Fruit fly (Drosophila melanogaster) whole organism, embryonic: ENCODE measurements around the gene Atg2.

Source experiments
- Antp ChIP-seq: fragments of 200-800 bp; sonication (Bioruptor generic); optimal IDR thresholded peaks from 3 replicates; lab custom pipeline; 2016; ENCODE audit warnings: missing biosample characterization, missing genetic modification characterization
- CG10147 ChIP-seq: fragments of 200-800 bp; sonication (Bioruptor generic); optimal IDR thresholded peaks from 2 replicates; lab custom pipeline; 2019; ENCODE audit warnings: missing biosample characterization, mild to moderate bottlenecking, missing genetic modification characterization, moderate library complexity
- CG10462 ChIP-seq: fragments of 200-800 bp; sonication (Bioruptor generic); optimal IDR thresholded peaks from 2 replicates; lab custom pipeline; 2016; ENCODE audit warnings: missing biosample characterization, missing genetic modification characterization
- CG10959 ChIP-seq: fragments of 200-800 bp; sonication (Bioruptor generic); IDR thresholded peaks from 2 replicates; pipeline ENCODE4 v1.3.6; 2022; ENCODE audit warnings: missing biosample characterization, missing genetic modification characterization
- CG11247 ChIP-seq: fragments of 200-800 bp; sonication (Bioruptor generic); IDR thresholded peaks from 2 replicates; pipeline ENCODE4 v1.3.6; 2022; ENCODE audit warnings: missing biosample characterization, missing genetic modification characterization
- CG15011 ChIP-seq: fragments of 200-800 bp; sonication (Bioruptor generic); optimal IDR thresholded peaks from 3 replicates; lab custom pipeline; 2018; ENCODE audit warnings: missing biosample characterization, mild to moderate bottlenecking, missing genetic modification characterization
- CG1603 ChIP-seq: fragments of 200-800 bp; sonication (Bioruptor generic); optimal IDR thresholded peaks from 2 replicates; lab custom pipeline; 2019; ENCODE audit warnings: missing biosample characterization, mild to moderate bottlenecking, missing genetic modification characterization, moderate library complexity
- CG17186 ChIP-seq: fragments of 200-800 bp; sonication (Bioruptor generic); optimal IDR thresholded peaks from 3 replicates; lab custom pipeline; 2017; ENCODE audit warnings: missing biosample characterization, missing genetic modification reagents, missing genetic modification characterization
- CG17912 ChIP-seq: fragments of 200-800 bp; sonication (Bioruptor generic); optimal IDR thresholded peaks from 2 replicates; lab custom pipeline; 2018; ENCODE audit warnings: missing biosample characterization, mild to moderate bottlenecking, missing genetic modification characterization
- CG18476 ChIP-seq: fragments of 200-800 bp; sonication (Bioruptor generic); optimal IDR thresholded peaks from 2 replicates; lab custom pipeline; 2016; ENCODE audit warnings: missing biosample characterization, mild to moderate bottlenecking, missing genetic modification characterization
- CG2678 ChIP-seq: fragments of 200-800 bp; sonication (Bioruptor generic); optimal IDR thresholded peaks from 3 replicates; lab custom pipeline; 2019; ENCODE audit warnings: missing biosample characterization, mild to moderate bottlenecking, missing genetic modification characterization, moderate library complexity
- CG33557 ChIP-seq: fragments of 200-800 bp; sonication (Bioruptor generic); optimal IDR thresholded peaks from 2 replicates; lab custom pipeline; 2019; ENCODE audit warnings: missing biosample characterization, mild to moderate bottlenecking, missing genetic modification characterization, moderate library complexity
- CG4707 ChIP-seq: fragments of 200-800 bp; sonication (Bioruptor generic); optimal IDR thresholded peaks from 2 replicates; lab custom pipeline; 2018; ENCODE audit warnings: missing biosample characterization, mild to moderate bottlenecking, missing genetic modification characterization, moderate library complexity
- CG5953 ChIP-seq: fragments of 200-800 bp; sonication (Bioruptor generic); IDR thresholded peaks from 2 replicates; pipeline ENCODE4 v1.3.6; 2022; ENCODE audit warnings: missing biosample characterization, missing genetic modification characterization
- CG6175 ChIP-seq: fragments of 200-800 bp; sonication (Bioruptor generic); IDR thresholded peaks from 3 replicates; pipeline ENCODE4 v1.3.6; 2022; ENCODE audit warnings: missing biosample characterization, missing genetic modification characterization
- CG7987 ChIP-seq: fragments of 200-800 bp; sonication (Bioruptor generic); optimal IDR thresholded peaks from 2 replicates; lab custom pipeline; 2018; ENCODE audit warnings: missing biosample characterization, mild to moderate bottlenecking, missing genetic modification characterization, moderate library complexity
- CG8089 ChIP-seq: fragments of 200-800 bp; sonication (Bioruptor generic); optimal IDR thresholded peaks from 3 replicates; lab custom pipeline; 2016; ENCODE audit warnings: missing biosample characterization, missing genetic modification characterization
- CG8281 ChIP-seq: fragments of 200-800 bp; sonication (Bioruptor generic); optimal IDR thresholded peaks from 2 replicates; lab custom pipeline; 2018; ENCODE audit warnings: missing biosample characterization, mild to moderate bottlenecking, missing genetic modification characterization, moderate library complexity
- CG8388 ChIP-seq: fragments of 200-800 bp; sonication (Bioruptor generic); optimal IDR thresholded peaks from 2 replicates; lab custom pipeline; 2019; ENCODE audit warnings: missing biosample characterization, mild to moderate bottlenecking, missing genetic modification characterization, moderate library complexity
- CrebB ChIP-seq: fragments of 200-800 bp; sonication (Bioruptor generic); optimal IDR thresholded peaks from 3 replicates; lab custom pipeline; 2018; ENCODE audit warnings: missing biosample characterization, mild to moderate bottlenecking, missing genetic modification characterization
- D ChIP-seq, 2 experiments: fragments of 200-800 bp in 1 of 2; fragments of >200 bp in 1 of 2; sonication (Bioruptor generic) in 1 of 2; optimal IDR thresholded peaks; 2 replicates in 1 of 2; 3 replicates in 1 of 2; lab custom pipeline; 2017; ENCODE audit warnings: mild to moderate bottlenecking in 1 of 2, missing biosample characterization in 1 of 2, missing genetic modification characterization in 1 of 2, missing genetic modification reagents in 1 of 2
- Dip3 ChIP-seq: fragments of 200-800 bp; sonication (Bioruptor generic); optimal IDR thresholded peaks from 3 replicates; lab custom pipeline; 2016; ENCODE audit warnings: missing biosample characterization, missing genetic modification characterization
- Doc2 ChIP-seq: fragments of 200-800 bp; sonication (Bioruptor generic); IDR thresholded peaks from 2 replicates; pipeline ENCODE4 v1.3.6; 2022; ENCODE audit warnings: missing biosample characterization, missing genetic modification characterization
- Eip74EF ChIP-seq, 2 experiments: fragments of 200-800 bp in 1 of 2; fragments of >200 bp in 1 of 2; sonication (Bioruptor generic) in 1 of 2; optimal IDR thresholded peaks; 2 replicates each; lab custom pipeline; 2017 to 2019; ENCODE audit warnings: missing biosample characterization in 2 of 2, missing genetic modification characterization in 2 of 2, mild to moderate bottlenecking in 1 of 2, moderate library complexity in 1 of 2
- HLHmδ ChIP-seq: fragments of 200-800 bp; sonication (Bioruptor generic); optimal IDR thresholded peaks from 2 replicates; lab custom pipeline; 2018; ENCODE audit warnings: missing biosample characterization, mild to moderate bottlenecking, missing genetic modification characterization, moderate library complexity
- HmgD ChIP-seq: fragments of 200-800 bp; sonication (Bioruptor generic); optimal IDR thresholded peaks from 3 replicates; lab custom pipeline; 2016; ENCODE audit warnings: missing biosample characterization, missing genetic modification characterization
- NC2β ChIP-seq: fragments of 200-800 bp; sonication (Bioruptor generic); optimal IDR thresholded peaks from 2 replicates; lab custom pipeline; 2016; ENCODE audit warnings: missing biosample characterization, missing genetic modification characterization
- NK7.1 ChIP-seq: fragments of 200-800 bp; sonication (Bioruptor generic); optimal IDR thresholded peaks from 3 replicates; lab custom pipeline; 2016; ENCODE audit warnings: missing biosample characterization, missing genetic modification characterization
- PHDP ChIP-seq: fragments of 200-800 bp; sonication (Bioruptor generic); optimal IDR thresholded peaks from 3 replicates; lab custom pipeline; 2018; ENCODE audit warnings: missing biosample characterization, mild to moderate bottlenecking, missing genetic modification characterization, moderate library complexity
- Ptx1 ChIP-seq: fragments of 200-800 bp; sonication (Bioruptor generic); IDR thresholded peaks from 2 replicates; pipeline ENCODE4 v1.3.6; 2022; ENCODE audit warnings: missing biosample characterization, missing genetic modification characterization
- Ssrp ChIP-seq: fragments of 200-800 bp; sonication (Bioruptor generic); optimal IDR thresholded peaks from 2 replicates; lab custom pipeline; 2018; ENCODE audit warnings: missing biosample characterization, mild to moderate bottlenecking, missing genetic modification characterization, moderate library complexity
- Xrp1 ChIP-seq: fragments of 200-800 bp; sonication (Bioruptor generic); IDR thresholded peaks from 2 replicates; pipeline ENCODE4 v1.3.6; 2022; ENCODE audit warnings: missing biosample characterization, missing genetic modification characterization
- cas ChIP-seq: fragments of 200-800 bp; sonication (Bioruptor generic); IDR thresholded peaks from 2 replicates; pipeline ENCODE4 v1.3.6; 2022; ENCODE audit warnings: missing biosample characterization, missing genetic modification characterization
- cg ChIP-seq: fragments of 200-800 bp; sonication (Bioruptor generic); optimal IDR thresholded peaks from 3 replicates; lab custom pipeline; 2019; ENCODE audit warnings: missing biosample characterization, mild to moderate bottlenecking, missing genetic modification characterization, moderate library complexity
- ems ChIP-seq: fragments of 200-800 bp; sonication (Bioruptor generic); optimal IDR thresholded peaks from 3 replicates; lab custom pipeline; 2016; ENCODE audit warnings: missing biosample characterization, missing genetic modification characterization
- fd64A ChIP-seq: fragments of 200-800 bp; sonication (Bioruptor generic); optimal IDR thresholded peaks from 3 replicates; lab custom pipeline; 2018; ENCODE audit warnings: missing biosample characterization, mild to moderate bottlenecking, missing genetic modification characterization
- insv ChIP-seq, 2 experiments: fragments of 200-800 bp; sonication (Bioruptor generic); optimal IDR thresholded peaks; 3 replicates each; lab custom pipeline; 2016 to 2018; ENCODE audit warnings: missing biosample characterization in 2 of 2, missing genetic modification characterization in 2 of 2
- lmd ChIP-seq: fragments of 200-800 bp; sonication (Bioruptor generic); IDR thresholded peaks from 2 replicates; pipeline ENCODE4 v1.3.6; 2022; ENCODE audit warnings: missing biosample characterization, missing genetic modification characterization
- lov ChIP-seq, 2 experiments: fragments of 200-800 bp in 1 of 2; fragments of >200 bp in 1 of 2; sonication (Bioruptor generic) in 1 of 2; IDR thresholded peaks in 1 of 2; optimal IDR thresholded peaks in 1 of 2; 2 replicates in 1 of 2; 3 replicates in 1 of 2; pipeline versions ENCODE4 v1.3.6 to Lab custom; 2017 to 2022; ENCODE audit warnings: missing biosample characterization in 1 of 2, missing genetic modification characterization in 1 of 2
- oc ChIP-seq: fragments of 200-800 bp; sonication (Bioruptor generic); optimal IDR thresholded peaks from 2 replicates; lab custom pipeline; 2018; ENCODE audit warnings: missing biosample characterization, mild to moderate bottlenecking, missing genetic modification characterization, moderate library complexity
- org-1 ChIP-seq: fragments of 200-800 bp; sonication (Bioruptor generic); optimal IDR thresholded peaks from 2 replicates; lab custom pipeline; 2017; ENCODE audit warnings: missing biosample characterization, missing genetic modification characterization
- otp ChIP-seq: fragments of 200-800 bp; sonication (Bioruptor generic); IDR thresholded peaks from 3 replicates; pipeline ENCODE4, ENCODE4 v1.3.6; 2022; ENCODE audit warnings: missing biosample characterization, missing genetic modification characterization
- pfk ChIP-seq: fragments of 200-800 bp; sonication (Bioruptor generic); optimal IDR thresholded peaks from 2 replicates; lab custom pipeline; 2018; ENCODE audit warnings: missing biosample characterization, mild to moderate bottlenecking, missing genetic modification characterization, moderate library complexity
- so ChIP-seq: fragments of 200-800 bp; sonication (Bioruptor generic); IDR thresholded peaks from 3 replicates; pipeline ENCODE4 v1.3.6; 2022; ENCODE audit warnings: missing biosample characterization, missing genetic modification characterization
- stwl ChIP-seq: fragments of 200-800 bp; sonication (Bioruptor generic); optimal IDR thresholded peaks from 3 replicates; lab custom pipeline; 2018; ENCODE audit warnings: missing biosample characterization, mild to moderate bottlenecking, missing genetic modification characterization, moderate library complexity
- tna ChIP-seq: fragments of 200-800 bp; sonication (Bioruptor generic); IDR thresholded peaks from 2 replicates; pipeline ENCODE4 v1.3.6; 2022; ENCODE audit warnings: missing biosample characterization, missing genetic modification characterization; ENCODE audit not compliant: partially characterized antibody
- trem ChIP-seq: fragments of 200-800 bp; optimal IDR thresholded peaks from 3 replicates; lab custom pipeline; 2019; ENCODE audit warnings: missing biosample characterization, mild to moderate bottlenecking, missing genetic modification characterization, moderate library complexity
- yki ChIP-seq: fragments of >200 bp; optimal IDR thresholded peaks from 3 replicates; lab custom pipeline; 2018

Atg2 gene

dm6 chr3L:2798463-2798993 lies 24.4 kb downstream of the Atg2 start (continued):
- TF ChIP-seq Eip74EF (GFP tag; optimal IDR thresholded peaks at IDR 0.05; lab: Kevin White, UChicago): peak in 1 of 2 experiments; percentile 60
- TF ChIP-seq org-1 (GFP tag; lab: Kevin White, UChicago): peak; percentile 58
- peak; percentile 81 for TF ChIP-seq HLHmδ (GFP tag; lab: Kevin White, UChicago)
- peak; percentile 37 for TF ChIP-seq CG15011 (GFP tag; lab: Kevin White, UChicago)
- no peak; the same call in 1 of the 2 replicates for TF ChIP-seq Xrp1 (GFP tag; lab: Robert Waterston, UW)
- peak; percentile 49 for TF ChIP-seq CG8281 (tag; lab: Kevin White, UChicago)
- TF ChIP-seq CG17912: peak; percentile 54
- no peak for TF ChIP-seq stwl (tag; lab: Kevin White, UChicago)
- TF ChIP-seq Ptx1 (GFP tag; lab: Robert Waterston, UW): no peak
- peak; percentile 55 for TF ChIP-seq CG1603 (tag; lab: Kevin White, UChicago)
- TF ChIP-seq fd64A (GFP tag; lab: Kevin White, UChicago): peak; percentile 65
- peak; percentile 32 for TF ChIP-seq NC2β (GFP tag; lab: Kevin White, UChicago)
- peak; percentile 3 for TF ChIP-seq trem (tag; lab: Kevin White, UChicago)
- TF ChIP-seq Antp: peak; percentile 29
- peak; percentile 8 for TF ChIP-seq CG18476 (GFP tag; lab: Kevin White, UChicago)
- peak; percentile 13 for TF ChIP-seq CG8388
- peak; percentile 18 for TF ChIP-seq CG17186 (GFP tag; lab: Kevin White, UChicago)
- TF ChIP-seq Dip3 (GFP tag; lab: Kevin White, UChicago): no peak
- TF ChIP-seq CG33557 (GFP tag; lab: Kevin White, UChicago): peak; percentile 60
- TF ChIP-seq Ssrp: no peak
- TF ChIP-seq CG10147 (GFP tag; lab: Kevin White, UChicago): peak; percentile 10
- 0 out of 2 replicates have a peak, but pooled peaks have one; percentile 29 for TF ChIP-seq CG11247 (GFP tag; lab: Robert Waterston, UW)
- peak; percentile 14; the same call in 1 of the 2 replicates for TF ChIP-seq CG5953 (GFP tag; lab: Robert Waterston, UW)
- no peak for TF ChIP-seq yki (lab: Kevin White, UChicago)
- TF ChIP-seq NK7.1 (GFP tag; lab: Kevin White, UChicago): no peak
- no peak for TF ChIP-seq tna (GFP tag; lab: Robert Waterston, UW)
- peak; percentile 10 for TF ChIP-seq pfk (GFP tag; lab: Kevin White, UChicago)
- TF ChIP-seq CG6175: peak; percentile 5; the same call in 1 of the 3 replicates
- TF ChIP-seq lmd (GFP tag; lab: Robert Waterston, UW): no peak
- TF ChIP-seq cg (GFP tag; lab: Kevin White, UChicago): peak; percentile 77
- TF ChIP-seq ems (GFP tag; lab: Kevin White, UChicago): peak; percentile 28
- peak; percentile 62 for TF ChIP-seq CG7987 (GFP tag; lab: Kevin White, UChicago)
- TF ChIP-seq CG2678 (tag; lab: Kevin White, UChicago): peak; percentile 79
- TF ChIP-seq insv (GFP tag; optimal IDR thresholded peaks at IDR 0.05; lab: Kevin White, UChicago): peak in 1 of 2 experiments; percentile 12
- peak; percentile 44; the same call in 1 of the 3 replicates for TF ChIP-seq otp (GFP tag; lab: Robert Waterston, UW)
- peak; percentile 24; the same call in 1 of the 2 replicates for TF ChIP-seq CG10959 (GFP tag; lab: Robert Waterston, UW)
- TF ChIP-seq so (GFP tag; lab: Robert Waterston, UW): peak; percentile 58; the same call in 1 of the 3 replicates
- no peak for TF ChIP-seq lov (optimal IDR thresholded peaks at IDR 0.05; lab: Kevin White, UChicago)
- TF ChIP-seq lov (GFP tag; IDR thresholded peaks at IDR 0.05; lab: Robert Waterston, UW): peak; percentile 27; the same call in 1 of the 3 replicates
- TF ChIP-seq PHDP (tag; lab: Kevin White, UChicago): peak; percentile 75
- TF ChIP-seq oc (tag; lab: Kevin White, UChicago): peak; percentile 44
- peak; percentile 11 for TF ChIP-seq HmgD (GFP tag; lab: Kevin White, UChicago)
- no peak for TF ChIP-seq D (optimal IDR thresholded peaks at IDR 0.05; lab: Kevin White, UChicago)
- TF ChIP-seq D (GFP tag; optimal IDR thresholded peaks at IDR 0.05; lab: Kevin White, UChicago): peak; percentile 52
- peak; percentile 63 for TF ChIP-seq CG4707 (GFP tag; lab: Kevin White, UChicago)
- TF ChIP-seq CG10462 (GFP tag; lab: Kevin White, UChicago): peak; percentile 37
- no peak for TF ChIP-seq Doc2 (GFP tag; lab: Robert Waterston, UW)
- TF ChIP-seq CG8089 (GFP tag; lab: Kevin White, UChicago): peak; percentile 34
- TF ChIP-seq cas (GFP tag; lab: Robert Waterston, UW): no peak
- peak; percentile 40 for TF ChIP-seq CrebB (tag; lab: Kevin White, UChicago)
